Worm (Caenorhabditis elegans) whole organism, mixed stage, embryonic: ENCODE results near the gene B0244.9.

Experiments
- M03D4.4 ChIP-seq: sonication (generic microtip); optimal IDR thresholded peaks from 2 replicates; lab custom pipeline; 2017; ENCODE audit warnings: mild to moderate bottlenecking, missing genetic modification characterization, missing compliant biosample characterization
- blmp-1 ChIP-seq: fragments of 150-350 bp; optimal IDR thresholded peaks from 2 replicates; lab custom pipeline; 2014; ENCODE audit warnings: missing biosample characterization, missing genetic modification characterization
- elt-3 ChIP-seq: fragments of 150-350 bp; optimal IDR thresholded peaks from 2 replicates; lab custom pipeline; 2014; ENCODE audit warnings: missing biosample characterization, missing genetic modification characterization
- lin-13 ChIP-seq: fragments of 150-350 bp; optimal IDR thresholded peaks from 2 replicates; lab custom pipeline; 2014; ENCODE audit warnings: missing biosample characterization, missing genetic modification characterization
- snpc-4 ChIP-seq: fragments of 150-350 bp; optimal IDR thresholded peaks from 2 replicates; lab custom pipeline; 2014; ENCODE audit warnings: missing biosample characterization, missing genetic modification characterization
- tbx-8 ChIP-seq: fragments of 200-800 bp; sonication (Bioruptor generic); optimal IDR thresholded peaks from 2 replicates; lab custom pipeline; 2018; ENCODE audit warnings: mild to moderate bottlenecking, missing genetic modification characterization, moderate library complexity, missing compliant biosample characterization
- unc-39 ChIP-seq: fragments of 150-350 bp; optimal IDR thresholded peaks from 2 replicates; lab custom pipeline; 2014; ENCODE audit warnings: missing biosample characterization, missing genetic modification characterization
- unc-62 ChIP-seq: fragments of 150-350 bp; optimal IDR thresholded peaks from 2 replicates; lab custom pipeline; 2014; ENCODE audit warnings: missing biosample characterization, missing genetic modification reagents, missing genetic modification characterization

ce11 chrIII:5747185-5747584, 16.4 kb upstream of the B0244.9 start, which contains the start of gene B0244.4:
- TF ChIP-seq tbx-8 (GFP tag; lab: Kevin White, UChicago), result no peak
- TF ChIP-seq unc-39 (tag; lab: Kevin White, UChicago), result no peak
- no peak for TF ChIP-seq blmp-1 (tag; lab: Kevin White, UChicago)
- TF ChIP-seq snpc-4, result no peak
- TF ChIP-seq unc-62 (GFP tag; lab: Kevin White, UChicago), result no peak
- no peak for TF ChIP-seq M03D4.4
- no peak for TF ChIP-seq lin-13 (tag; lab: Kevin White, UChicago)
- no peak for TF ChIP-seq elt-3 (tag; lab: Kevin White, UChicago)
